Fruit fly (Drosophila melanogaster): ENCODE measurements around the gene Mp.

Mp gene

DNA sequence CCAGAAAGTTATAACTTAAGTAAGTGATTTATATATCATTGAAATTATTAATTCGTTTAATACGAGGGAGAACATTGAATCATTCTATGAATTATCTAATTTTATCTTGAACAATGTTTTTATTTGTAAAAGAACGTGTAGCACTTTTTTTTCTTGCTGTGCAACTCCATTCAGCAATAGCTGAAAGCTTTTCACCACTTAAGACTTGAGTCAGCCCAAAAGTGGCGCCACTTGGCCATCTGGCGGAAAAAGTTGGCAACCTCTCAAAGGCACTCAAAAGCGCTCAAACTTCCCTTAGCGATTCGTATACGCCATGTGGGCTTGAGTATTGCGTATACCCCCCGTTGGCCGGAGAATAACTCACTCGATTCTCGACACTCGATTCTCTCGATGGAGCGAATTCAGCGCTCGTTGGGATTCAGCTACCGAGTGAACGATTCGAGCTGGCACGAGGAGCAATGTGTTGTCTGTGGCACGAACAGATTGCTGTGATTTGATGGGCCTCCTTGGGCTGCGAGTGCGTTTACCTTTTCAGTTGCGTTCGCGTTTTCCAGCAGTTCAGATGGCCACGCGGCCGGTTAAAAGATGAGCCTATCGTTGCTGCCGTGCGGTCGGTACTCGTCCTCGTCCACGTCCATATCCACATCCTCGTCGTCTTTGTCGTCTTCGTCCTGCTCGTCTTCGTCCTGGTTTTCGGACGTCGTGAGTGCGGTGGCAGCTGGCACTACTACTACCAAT is 15.1 kb downstream of the Mp start (continued):
- TF ChIP-seq CG17829 (tag; optimal IDR thresholded peaks at IDR 0.05) (peak; percentile 13), amos (GFP tag; IDR thresholded peaks at IDR 0.05; ENCODE audit: partially characterized antibody) (peak; percentile 56; the same call in 1 of the 2 replicates), Gug (GFP tag; IDR thresholded peaks at IDR 0.05) (peak; percentile 9; the same call in 1 of the 4 replicates), NK7.1 (GFP tag; optimal IDR thresholded peaks at IDR 0.05) (peak; percentile 39), CG12219 (GFP tag; optimal IDR thresholded peaks at IDR 0.05) (peak; percentile 42), bsh (GFP tag; optimal IDR thresholded peaks at IDR 0.05) (peak in 1 of 2 experiments; percentile 21), Scr (GFP tag; IDR thresholded peaks at IDR 0.05; ENCODE audit: partially characterized antibody) (no peak), CG5245 (GFP tag; optimal IDR thresholded peaks at IDR 0.05) (no peak), CG6175 (GFP tag; IDR thresholded peaks at IDR 0.05) (peak; percentile 40; the same call in 1 of the 3 replicates), Mrtf (GFP tag; IDR thresholded peaks at IDR 0.05) (no peak), CG1024 (GFP tag; IDR thresholded peaks at IDR 0.05) (0 out of 2 replicates have a peak, but pooled peaks have one; percentile 22), CG6765 (GFP tag; optimal IDR thresholded peaks at IDR 0.05) (no peak), Six4 (GFP tag; optimal IDR thresholded peaks at IDR 0.05) (no peak), Taf1 (GFP tag; IDR thresholded peaks at IDR 0.05) (peak; percentile 41; the same call in 1 of the 2 replicates), CG9932 (GFP tag; IDR thresholded peaks at IDR 0.05) (peak; percentile 46), knrl (GFP tag; IDR thresholded peaks at IDR 0.05; ENCODE audit: partially characterized antibody) (no peak), MTF-1 (GFP tag; optimal IDR thresholded peaks at IDR 0.05; ENCODE audit: borderline replicate concordance) (peak; percentile 14), CG14441 (GFP tag; IDR thresholded peaks at IDR 0.05) (peak; percentile 71), corto (GFP tag; optimal IDR thresholded peaks at IDR 0.05) (no peak), Myb (GFP tag; optimal IDR thresholded peaks at IDR 0.05) (no peak), sug (tag; optimal IDR thresholded peaks at IDR 0.05) (peak; percentile 85), CG9797 (GFP tag; optimal IDR thresholded peaks at IDR 0.05) (no peak), gcm (GFP tag; optimal IDR thresholded peaks at IDR 0.05) (no peak), gsb (GFP tag; IDR thresholded peaks at IDR 0.05) (no peak), CG34224 (GFP tag; IDR thresholded peaks at IDR 0.05; ENCODE audit: partially characterized antibody) (no peak), CTCF (GFP tag; optimal IDR thresholded peaks at IDR 0.05) (peak; percentile 93), caup (GFP tag; optimal IDR thresholded peaks at IDR 0.05; ENCODE audit: severe bottlenecking) (peak; percentile 35), Ssrp (tag; optimal IDR thresholded peaks at IDR 0.05) (no peak), zen2 (GFP tag; IDR thresholded peaks at IDR 0.05; ENCODE audit: partially characterized antibody) (peak; percentile 52; the same call in 2 of the 3 replicates), esg (GFP tag; conservative IDR thresholded peaks at IDR 0.05) (peak; percentile 50), pfk (GFP tag; optimal IDR thresholded peaks at IDR 0.05) (no peak), Poxn (GFP tag; IDR thresholded peaks at IDR 0.05) (no peak), CG3407 (GFP tag; optimal IDR thresholded peaks at IDR 0.05) (no peak), tin (GFP tag; optimal IDR thresholded peaks at IDR 0.05) (no peak), CG17912 (GFP tag; optimal IDR thresholded peaks at IDR 0.05) (no peak), E2f2 (GFP tag; IDR thresholded peaks at IDR 0.05) (peak; percentile 37; the same call in 1 of the 2 replicates), otp (GFP tag; IDR thresholded peaks at IDR 0.05) (0 out of 3 replicates have a peak, but pooled peaks have one; percentile 23), onecut (GFP tag; IDR thresholded peaks at IDR 0.05) (0 out of 2 replicates have a peak, but pooled peaks have one; percentile 55), bab2 (GFP tag; optimal IDR thresholded peaks at IDR 0.05) (no peak), CG6791 (GFP tag; IDR thresholded peaks at IDR 0.05; ENCODE audit: partially characterized antibody) (no peak), CG7987 (GFP tag; optimal IDR thresholded peaks at IDR 0.05) (no peak), CG8290 (GFP tag; optimal IDR thresholded peaks at IDR 0.05) (no peak), CG8290 (tag; optimal IDR thresholded peaks at IDR 0.05) (peak in 1 of 2 experiments; percentile 18), Bteb2 (GFP tag; optimal IDR thresholded peaks at IDR 0.05) (peak; percentile 20), hth (optimal IDR thresholded peaks at IDR 0.05) (no peak), CG3838 (GFP tag; optimal IDR thresholded peaks at IDR 0.05) (no peak), fru (optimal IDR thresholded peaks at IDR 0.05) (no peak), cwo (GFP tag; optimal IDR thresholded peaks at IDR 0.05) (no peak), Aef1 (GFP tag; IDR thresholded peaks at IDR 0.05) (0 out of 3 replicates have a peak, but pooled peaks have one; percentile 9), CG7839 (tag; optimal IDR thresholded peaks at IDR 0.05) (peak; percentile 55)
